Fruit fly (Drosophila melanogaster): ENCODE results near the gene cana.

The cana gene

dm6 chr2L:11249376-11249775, 20.2 kb upstream of the cana start:
- TF ChIP-seq psq (optimal IDR thresholded peaks at IDR 0.05): no peak
- TF ChIP-seq h (optimal IDR thresholded peaks at IDR 0.05): no peak
- no peak for TF ChIP-seq Myc (optimal IDR thresholded peaks at IDR 0.05)
- no peak for TF ChIP-seq ttk (optimal IDR thresholded peaks at IDR 0.05)
- no peak for TF ChIP-seq Sin3A (optimal IDR thresholded peaks at IDR 0.05)
- no peak for TF ChIP-seq insv (optimal IDR thresholded peaks at IDR 0.05)

DNA sequence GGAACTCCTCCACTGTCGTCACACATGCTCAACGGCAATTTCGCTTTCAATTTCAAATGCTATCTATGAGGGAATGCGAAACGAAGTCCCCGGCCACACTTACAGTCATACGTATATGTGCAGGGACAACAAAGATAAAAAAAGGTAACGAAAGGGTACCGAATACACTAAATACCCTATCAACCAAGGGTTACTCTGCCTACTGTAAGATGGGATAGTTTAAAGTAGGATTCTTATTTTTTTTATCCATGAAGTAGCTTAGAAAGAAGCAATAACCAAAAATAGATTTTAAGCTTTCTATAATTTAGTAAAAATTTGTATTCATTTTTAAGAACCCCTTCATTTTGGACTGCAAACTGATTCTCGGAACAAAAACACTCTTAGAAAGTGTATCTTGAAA, 18.4 kb upstream of the cana start:
- TF ChIP-seq insv (optimal IDR thresholded peaks at IDR 0.05) (no peak), h (optimal IDR thresholded peaks at IDR 0.05) (no peak), Sin3A (optimal IDR thresholded peaks at IDR 0.05) (no peak), ttk (optimal IDR thresholded peaks at IDR 0.05) (no peak), Myc (optimal IDR thresholded peaks at IDR 0.05) (no peak), psq (optimal IDR thresholded peaks at IDR 0.05) (no peak)

dm6 chr2L:11268933-11269631, 498 bp upstream of the cana start, which contains the start of gene cmet:
Gene cmet, minus strand, starts transcription at chr2L:11269002.
- TF ChIP-seq h (optimal IDR thresholded peaks at IDR 0.05) (no peak), insv (optimal IDR thresholded peaks at IDR 0.05) (no peak), Sin3A (optimal IDR thresholded peaks at IDR 0.05) (no peak), ttk (optimal IDR thresholded peaks at IDR 0.05) (no peak), Myc (optimal IDR thresholded peaks at IDR 0.05) (no peak)

- TF ChIP-seq h (optimal IDR thresholded peaks at IDR 0.05) (no peak), Sin3A (optimal IDR thresholded peaks at IDR 0.05) (no peak), ttk (optimal IDR thresholded peaks at IDR 0.05) (no peak)
Measured at dm6 chr2L:11271622-11272282, 2.2 kb downstream of the cana start.

DNA sequence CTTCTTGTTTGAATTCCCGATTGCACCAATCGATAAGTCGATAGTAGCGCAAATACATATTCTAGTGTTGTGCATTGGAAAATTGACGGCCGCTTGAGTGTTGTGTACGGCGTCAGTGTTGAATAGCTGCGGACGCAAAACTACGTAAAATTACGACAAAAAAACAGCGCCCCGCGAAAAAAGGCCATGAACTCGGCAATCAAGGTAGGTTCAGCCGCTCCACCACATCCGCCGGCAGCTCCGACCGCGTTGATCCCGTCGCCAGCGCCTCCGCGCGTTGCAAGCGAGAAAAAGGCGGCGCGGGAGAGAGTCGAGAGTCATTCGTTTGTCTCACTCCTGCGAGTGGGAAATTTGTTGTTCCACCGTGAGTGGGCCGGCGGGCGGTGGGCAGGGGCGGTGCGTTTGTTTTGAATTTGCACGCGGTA, 8.4 kb downstream of the cana start, which contains the start of gene CG33695:
CG33695 (plus strand) TSS at position 95 of the 425 bp plus-strand sequence.
- TF ChIP-seq h (optimal IDR thresholded peaks at IDR 0.05) (no peak), Myc (optimal IDR thresholded peaks at IDR 0.05) (no peak), insv (optimal IDR thresholded peaks at IDR 0.05) (no peak), psq (optimal IDR thresholded peaks at IDR 0.05) (no peak), ttk (optimal IDR thresholded peaks at IDR 0.05) (no peak), Sin3A (optimal IDR thresholded peaks at IDR 0.05) (no peak)

DNA sequence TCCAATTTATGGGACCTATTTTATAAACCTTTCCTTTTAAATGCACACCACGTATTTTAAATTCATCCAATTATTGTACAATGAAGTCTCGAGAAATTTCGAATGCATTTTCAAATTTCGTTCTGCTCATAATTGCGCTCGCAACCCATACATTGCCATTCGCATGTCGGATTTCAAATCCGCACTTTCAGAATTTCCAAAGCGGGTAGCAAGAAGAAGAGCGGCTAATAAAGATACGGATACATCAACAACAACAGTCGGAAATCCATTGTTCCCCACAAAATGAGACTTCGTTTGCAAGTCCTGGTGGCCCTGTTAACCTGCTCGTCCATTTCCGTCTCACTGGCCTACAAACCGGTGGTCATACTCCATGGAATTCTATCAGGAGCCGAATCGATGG, 10.5 kb downstream of the cana start, which contains the start of gene Ppt2:
Ppt2 (plus strand) TSS at position 209 of the 400 bp plus-strand sequence.
- TF ChIP-seq Sin3A (optimal IDR thresholded peaks at IDR 0.05) (no peak), h (optimal IDR thresholded peaks at IDR 0.05) (no peak), insv (optimal IDR thresholded peaks at IDR 0.05) (no peak), Myc (optimal IDR thresholded peaks at IDR 0.05) (no peak), ttk (optimal IDR thresholded peaks at IDR 0.05) (no peak), psq (optimal IDR thresholded peaks at IDR 0.05) (no peak)

DNA sequence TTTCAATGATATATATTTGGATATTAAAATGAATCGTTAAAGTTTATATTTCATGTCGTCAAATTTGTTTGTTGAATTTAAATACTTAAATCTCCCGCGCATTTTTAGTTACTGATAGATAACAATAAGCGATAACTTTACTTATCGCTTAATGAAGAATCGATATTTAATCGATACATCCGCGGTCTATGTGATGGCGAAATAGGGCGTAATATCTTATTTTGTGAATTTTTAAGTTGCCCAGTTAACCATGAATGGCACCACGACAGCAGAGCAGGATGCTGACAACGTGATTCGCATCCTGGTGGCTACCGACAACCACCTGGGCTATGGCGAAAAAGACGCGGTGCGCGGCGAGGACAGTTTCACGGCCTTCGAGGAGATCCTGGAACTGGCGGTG, 12.3 kb downstream of the cana start, which contains the start of gene mre11:
mre11 (plus strand) TSS at position 161 of the 400 bp plus-strand sequence.
- TF ChIP-seq insv (optimal IDR thresholded peaks at IDR 0.05) (no peak), Myc (optimal IDR thresholded peaks at IDR 0.05) (no peak)

DNA sequence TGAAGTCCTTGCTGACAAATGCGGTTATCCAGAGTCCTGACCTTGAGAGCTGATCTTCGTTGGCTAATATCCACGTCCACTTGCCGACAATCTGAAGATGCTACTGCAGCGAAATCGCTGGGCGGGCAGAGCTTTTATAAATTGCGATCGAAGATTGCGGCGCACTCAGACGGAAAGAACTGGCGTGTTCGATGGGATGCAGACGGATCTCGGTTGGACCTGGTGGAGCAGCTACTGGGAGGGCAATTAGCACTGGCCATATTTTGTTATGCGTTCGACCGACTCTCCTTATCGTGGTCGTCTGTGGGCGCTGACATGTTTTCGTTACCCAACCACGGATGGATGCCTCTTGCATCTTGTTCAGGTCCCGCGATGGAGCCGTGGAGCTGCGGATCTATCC, 16.0 kb downstream of the cana start, which contains the start of gene Osi21:
Osi21 (minus strand) TSS at position 101 of the 400 bp plus-strand sequence.
- TF ChIP-seq h (optimal IDR thresholded peaks at IDR 0.05) (no peak), Sin3A (optimal IDR thresholded peaks at IDR 0.05) (no peak), Myc (optimal IDR thresholded peaks at IDR 0.05) (no peak), ttk (optimal IDR thresholded peaks at IDR 0.05) (no peak)

DNA sequence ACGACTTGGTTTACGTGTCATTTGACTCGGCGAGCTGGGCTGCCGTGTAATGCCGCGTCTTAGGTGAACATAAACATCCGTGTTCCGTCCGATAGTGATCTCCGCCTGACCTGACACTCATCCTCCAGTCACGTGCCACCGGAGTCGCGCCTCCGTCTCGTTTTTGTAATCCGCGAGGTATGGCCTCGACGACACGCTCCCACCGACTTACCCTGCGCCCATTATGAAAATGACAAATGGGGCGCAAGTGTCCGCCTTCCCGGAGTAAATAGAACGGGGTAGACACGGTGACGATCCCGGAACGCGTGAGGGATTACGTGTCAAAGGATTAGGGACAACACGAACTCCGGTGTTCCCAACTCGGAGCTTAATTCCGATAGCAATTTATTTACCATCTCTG, 26.2 kb downstream of the cana start:
- TF ChIP-seq Sin3A (optimal IDR thresholded peaks at IDR 0.05): no peak
- TF ChIP-seq psq (optimal IDR thresholded peaks at IDR 0.05): no peak
- no peak for TF ChIP-seq h (optimal IDR thresholded peaks at IDR 0.05)
- TF ChIP-seq Myc (optimal IDR thresholded peaks at IDR 0.05): no peak
- TF ChIP-seq ttk (optimal IDR thresholded peaks at IDR 0.05): no peak
- no peak for TF ChIP-seq insv (optimal IDR thresholded peaks at IDR 0.05)

dm6 chr2L:11296483-11296882, 26.9 kb downstream of the cana start:
- TF ChIP-seq Myc (optimal IDR thresholded peaks at IDR 0.05): no peak
- no peak for TF ChIP-seq insv (optimal IDR thresholded peaks at IDR 0.05)
- TF ChIP-seq Sin3A (optimal IDR thresholded peaks at IDR 0.05): no peak
- no peak for TF ChIP-seq psq (optimal IDR thresholded peaks at IDR 0.05)
- no peak for TF ChIP-seq ttk (optimal IDR thresholded peaks at IDR 0.05)
- TF ChIP-seq h (optimal IDR thresholded peaks at IDR 0.05): no peak

DNA sequence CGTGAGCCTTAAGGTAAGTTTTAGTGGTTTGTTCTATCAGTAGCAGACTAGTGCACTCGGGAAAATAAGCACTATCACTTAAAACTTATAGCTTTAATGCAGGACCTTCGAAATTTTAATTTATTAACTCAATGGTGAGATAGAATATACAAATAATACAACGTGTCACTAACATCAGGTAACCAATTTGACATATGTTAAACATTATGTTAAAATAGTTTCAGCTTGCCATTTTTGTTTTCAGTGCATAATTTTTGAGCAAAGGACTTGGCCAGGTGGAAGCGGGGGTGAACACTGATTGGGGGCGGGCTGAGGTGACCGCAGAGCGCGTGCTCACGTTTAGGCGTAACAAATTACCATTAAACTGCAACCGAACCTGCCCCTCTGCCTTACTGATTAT, 32.9 kb downstream of the cana start:
- TF ChIP-seq insv (optimal IDR thresholded peaks at IDR 0.05): no peak
- no peak for TF ChIP-seq psq (optimal IDR thresholded peaks at IDR 0.05)
- TF ChIP-seq Myc (optimal IDR thresholded peaks at IDR 0.05): no peak
- no peak for TF ChIP-seq h (optimal IDR thresholded peaks at IDR 0.05)
- no peak for TF ChIP-seq Sin3A (optimal IDR thresholded peaks at IDR 0.05)
- TF ChIP-seq ttk (optimal IDR thresholded peaks at IDR 0.05): no peak

DNA sequence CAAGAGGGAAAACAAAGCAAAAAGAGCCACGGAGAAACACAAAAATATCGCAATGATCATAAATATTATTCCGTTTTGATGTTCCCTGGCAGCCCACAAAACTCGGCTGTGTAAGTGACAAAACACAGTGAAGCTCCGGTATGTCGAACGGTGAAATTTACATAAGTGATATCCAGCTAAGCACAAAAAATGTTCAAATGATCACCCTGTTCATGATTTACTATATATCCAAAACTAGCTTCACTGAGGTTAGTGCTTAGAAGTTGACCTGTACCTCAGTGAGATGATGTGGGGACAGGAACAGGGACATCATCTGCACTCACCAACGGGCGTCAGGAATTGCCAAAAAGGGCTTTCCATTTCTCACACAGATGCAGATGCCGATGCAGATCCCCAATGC, 36.5 kb downstream of the cana start:
- TF ChIP-seq h (optimal IDR thresholded peaks at IDR 0.05) (no peak), ttk (optimal IDR thresholded peaks at IDR 0.05) (no peak), insv (optimal IDR thresholded peaks at IDR 0.05) (no peak), psq (optimal IDR thresholded peaks at IDR 0.05) (no peak), Myc (optimal IDR thresholded peaks at IDR 0.05) (no peak), Sin3A (optimal IDR thresholded peaks at IDR 0.05) (no peak)
